Fruit fly (Drosophila melanogaster): ENCODE results near the gene Lgr4.

The Lgr4 gene

DNA sequence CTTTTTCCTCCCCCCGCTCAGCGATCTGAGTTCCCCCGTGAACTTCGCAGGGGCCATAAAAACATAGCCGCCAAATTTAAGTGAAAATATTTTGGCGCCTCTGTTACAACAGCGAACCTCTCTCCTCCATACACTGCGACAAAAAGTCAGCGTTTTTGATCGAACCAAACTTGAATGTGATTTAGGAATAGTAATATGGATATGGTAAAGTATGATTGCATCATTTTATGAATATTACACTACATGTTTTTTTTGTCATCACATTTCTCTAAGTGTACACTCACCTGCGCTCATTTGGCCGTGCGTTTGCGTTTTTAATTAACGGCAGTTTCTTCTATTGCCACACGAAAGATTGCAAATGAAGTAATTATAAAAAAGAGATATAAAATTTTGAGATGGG is 53.3 kb downstream of the Lgr4 start (continued):
- no peak for TF ChIP-seq CG17186 (GFP tag; optimal IDR thresholded peaks at IDR 0.05)
- TF ChIP-seq Nf-YC (tag; optimal IDR thresholded peaks at IDR 0.05) = no peak
- TF ChIP-seq Usf (GFP tag; optimal IDR thresholded peaks at IDR 0.05) = no peak
- no peak for TF ChIP-seq HLH54F (GFP tag; optimal IDR thresholded peaks at IDR 0.05)
- no peak for TF ChIP-seq CG33557 (GFP tag; optimal IDR thresholded peaks at IDR 0.05)
- no peak for TF ChIP-seq CG16813 (GFP tag; IDR thresholded peaks at IDR 0.05; ENCODE audit: partially characterized antibody)
- peak; percentile 60 for TF ChIP-seq az2 (GFP tag; optimal IDR thresholded peaks at IDR 0.05)
- peak; percentile 2 for TF ChIP-seq pho (GFP tag; optimal IDR thresholded peaks at IDR 0.05)
- no peak for TF ChIP-seq p53 (GFP tag; optimal IDR thresholded peaks at IDR 0.05)
- TF ChIP-seq ara (GFP tag; IDR thresholded peaks at IDR 0.05) = peak; percentile 23; the same call in 1 of the 2 replicates
- peak; percentile 33 to 44 for TF ChIP-seq Pdp1 (GFP tag; optimal IDR thresholded peaks at IDR 0.05)
- no peak for TF ChIP-seq CG6175 (GFP tag; IDR thresholded peaks at IDR 0.05)
- no peak for TF ChIP-seq CG17802 (tag; optimal IDR thresholded peaks at IDR 0.05)
- no peak for TF ChIP-seq CG13624 (GFP tag; optimal IDR thresholded peaks at IDR 0.05)
- peak; percentile 39 for TF ChIP-seq sqz (GFP tag; optimal IDR thresholded peaks at IDR 0.05)
- peak; percentile 71 for TF ChIP-seq phol (tag; optimal IDR thresholded peaks at IDR 0.05)
- TF ChIP-seq CG6813 (GFP tag; optimal IDR thresholded peaks at IDR 0.05) = peak; percentile 31
- peak; percentile 39; the same call in 1 of the 2 replicates for TF ChIP-seq CG5953 (GFP tag; IDR thresholded peaks at IDR 0.05)
- TF ChIP-seq CG30020 (tag; optimal IDR thresholded peaks at IDR 0.05) = no peak
- no peak for TF ChIP-seq jumu (GFP tag; optimal IDR thresholded peaks at IDR 0.05)
- TF ChIP-seq slp2 (GFP tag; optimal IDR thresholded peaks at IDR 0.05) = no peak
- TF ChIP-seq lbe (GFP tag; optimal IDR thresholded peaks at IDR 0.05) = no peak
- no peak for TF ChIP-seq CG11085 (GFP tag; IDR thresholded peaks at IDR 0.05)
- no peak for TF ChIP-seq Neu2 (GFP tag; optimal IDR thresholded peaks at IDR 0.05; ENCODE audit: borderline replicate concordance)
- TF ChIP-seq bab2 (GFP tag; optimal IDR thresholded peaks at IDR 0.05) = peak; percentile 51
- TF ChIP-seq CG30403 (GFP tag; optimal IDR thresholded peaks at IDR 0.05) = peak; percentile 67
- TF ChIP-seq jing (GFP tag; optimal IDR thresholded peaks at IDR 0.05) = peak; percentile 54
- no peak for TF ChIP-seq mirr (GFP tag; optimal IDR thresholded peaks at IDR 0.05)
- no peak for TF ChIP-seq eyg (GFP tag; optimal IDR thresholded peaks at IDR 0.05)
- TF ChIP-seq tap (tag; optimal IDR thresholded peaks at IDR 0.05) = peak; percentile 42
- peak; percentile 52 for TF ChIP-seq mam (GFP tag; optimal IDR thresholded peaks at IDR 0.05)
- 0 out of 2 replicates have a peak, but pooled peaks have one; percentile 30 for TF ChIP-seq CG1024 (GFP tag; IDR thresholded peaks at IDR 0.05)
- TF ChIP-seq sna (GFP tag; IDR thresholded peaks at IDR 0.05; ENCODE audit: partially characterized antibody) = no peak
- TF ChIP-seq h (optimal IDR thresholded peaks at IDR 0.05) = no peak
- TF ChIP-seq CG12391 (tag; optimal IDR thresholded peaks at IDR 0.05) = peak; percentile 59
- TF ChIP-seq luna (GFP tag; optimal IDR thresholded peaks at IDR 0.05) = no peak
- peak; percentile 63 for TF ChIP-seq Xrp1 (GFP tag; IDR thresholded peaks at IDR 0.05)
- TF ChIP-seq CG17568 (GFP tag; optimal IDR thresholded peaks at IDR 0.05) = peak; percentile 13
- no peak for TF ChIP-seq CG7357 (GFP tag; IDR thresholded peaks at IDR 0.05)
- TF ChIP-seq CG8944 (GFP tag; optimal IDR thresholded peaks at IDR 0.05) = peak; percentile 57
- TF ChIP-seq CG10431 (GFP tag; optimal IDR thresholded peaks at IDR 0.05) = no peak
- TF ChIP-seq grau (tag; optimal IDR thresholded peaks at IDR 0.05) = peak; percentile 51
- no peak for TF ChIP-seq CG10565 (GFP tag; optimal IDR thresholded peaks at IDR 0.05)
- TF ChIP-seq CG34422 (GFP tag; IDR thresholded peaks at IDR 0.05) = peak; percentile 53; the same call in 2 of the 3 replicates
- TF ChIP-seq lilli (GFP tag; optimal IDR thresholded peaks at IDR 0.05) = peak; percentile 37
- no peak for TF ChIP-seq bowl (GFP tag; IDR thresholded peaks at IDR 0.05)
- peak; percentile 38 for TF ChIP-seq CG7556 (GFP tag; optimal IDR thresholded peaks at IDR 0.05)
- TF ChIP-seq bcd (GFP tag; optimal IDR thresholded peaks at IDR 0.05) = peak; percentile 52
- 0 out of 4 replicates have a peak, but pooled peaks have one; percentile 31 for TF ChIP-seq Gug (GFP tag; IDR thresholded peaks at IDR 0.05)
- no peak for TF ChIP-seq pros (GFP tag; optimal IDR thresholded peaks at IDR 0.05)
- peak; percentile 19 for TF ChIP-seq gcm2 (GFP tag; optimal IDR thresholded peaks at IDR 0.05)
- TF ChIP-seq gem (tag; optimal IDR thresholded peaks at IDR 0.05) = peak; percentile 76

All from whole organism, embryonic.